Worm (Caenorhabditis elegans) whole organism, young adult: ENCODE results near the gene B0001.4.

ENCODE experiments used
- B0336.3 ChIP-seq: fragments of 200-800 bp; sonication (Bioruptor generic); IDR thresholded peaks from 2 replicates; pipeline ENCODE4 v1.3.6; 2022; ENCODE audit warnings: missing genetic modification characterization, missing compliant biosample characterization
- ZK185.1 ChIP-seq: sonication (generic microtip); optimal IDR thresholded peaks from 2 replicates; lab custom pipeline; 2016; ENCODE audit warnings: mild to moderate bottlenecking, missing genetic modification characterization, missing compliant biosample characterization; ENCODE audit not compliant: poor library complexity, severe bottlenecking
- attf-3 ChIP-seq: fragments of 200-800 bp; sonication (Bioruptor generic); conservative IDR thresholded peaks from 2 replicates; pipeline ENCODE4 v1.3.6; 2022; ENCODE audit warnings: missing genetic modification reagents, missing genetic modification characterization, missing compliant biosample characterization
- attf-6 ChIP-seq: fragments of 200-800 bp; sonication (Bioruptor generic); IDR thresholded peaks from 2 replicates; pipeline ENCODE4 v1.3.6; 2022; ENCODE audit warnings: missing genetic modification reagents, missing genetic modification characterization, missing compliant biosample characterization
- hlh-12 ChIP-seq: sonication (generic microtip); optimal IDR thresholded peaks from 2 replicates; lab custom pipeline; 2016; ENCODE audit warnings: missing genetic modification characterization, missing compliant biosample characterization
- lsy-27 ChIP-seq: sonication (generic microtip); optimal IDR thresholded peaks from 2 replicates; lab custom pipeline; 2017; ENCODE audit warnings: missing genetic modification characterization, mild to moderate bottlenecking, missing compliant biosample characterization, antibody characterized with exemption, missing genotype, borderline replicate concordance; ENCODE audit not compliant: insufficient read depth
- nhr-27 ChIP-seq: fragments of 200-800 bp; sonication (Bioruptor generic); optimal IDR thresholded peaks from 2 replicates; lab custom pipeline; 2018; ENCODE audit warnings: mild to moderate bottlenecking, missing genetic modification characterization, moderate library complexity, missing compliant biosample characterization
- rcor-1 ChIP-seq: fragments of 200-800 bp; sonication (Bioruptor generic); IDR thresholded peaks from 2 replicates; pipeline ENCODE4 v1.3.6; 2022; ENCODE audit warnings: missing genetic modification reagents, missing genetic modification characterization, missing compliant biosample characterization
- rec-8 ChIP-seq, 2 experiments: sonication (generic microtip); optimal IDR thresholded peaks; 2 replicates each; lab custom pipeline; 2016; ENCODE audit warnings: mild to moderate bottlenecking in 2 of 2, missing genetic modification characterization in 2 of 2, missing genetic modification reagents in 2 of 2, missing genotype in 2 of 2, missing biosample characterization in 1 of 2, missing compliant biosample characterization in 1 of 2, moderate library complexity in 1 of 2
- rpc-1 ChIP-seq, 2 experiments: fragments of 150-350 bp in 1 of 2; sonication (generic microtip) in 1 of 2; optimal IDR thresholded peaks; 2 replicates each; lab custom pipeline; 2014 to 2018; ENCODE audit warnings: missing biosample characterization in 1 of 2, missing genetic modification characterization in 1 of 2, missing genetic modification reagents in 1 of 2, missing genotype in 1 of 2
- snpc-4 ChIP-seq, 5 experiments: fragments of 150-350 bp in 1 of 5; sonication (generic microtip) in 4 of 5; optimal IDR thresholded peaks; 2 replicates each; lab custom pipeline; 2014 to 2018; ENCODE audit warnings: missing genetic modification characterization in 5 of 5, missing biosample characterization in 3 of 5, antibody characterized with exemption in 2 of 5, mild to moderate bottlenecking in 2 of 5, missing compliant biosample characterization in 2 of 5, missing genotype in 2 of 5, moderate library complexity in 2 of 5, missing genetic modification reagents in 1 of 5
- zfh-2 ChIP-seq: fragments of 200-800 bp; sonication (Bioruptor generic); conservative IDR thresholded peaks from 2 replicates; pipeline ENCODE4 v1.3.6; 2022; ENCODE audit warnings: missing genetic modification reagents, missing genetic modification characterization, missing compliant biosample characterization
- zim-3 ChIP-seq: sonication (generic microtip); optimal IDR thresholded peaks from 2 replicates; lab custom pipeline; 2017; ENCODE audit warnings: mild to moderate bottlenecking, missing genetic modification characterization, moderate library complexity, missing compliant biosample characterization

Gene B0001.4

ce11 chrIV:12085120-12085519 lies 52.9 kb downstream of the B0001.4 start, which contains the start of gene rbm-34:
TSS of gene rbm-34 (plus strand) at chrIV:12085420.
- TF ChIP-seq rec-8 (tag; optimal IDR thresholded peaks at IDR 0.05; lab: Kevin White, UChicago) (no peak), lsy-27 (tag; lab: Kevin White, UChicago) (no peak), hlh-12 (no peak), snpc-4 (GFP tag; optimal IDR thresholded peaks at IDR 0.05; lab: Kevin White, UChicago) (no peak), snpc-4 (tag; optimal IDR thresholded peaks at IDR 0.05; lab: Kevin White, UChicago) (no peak), ZK185.1 (tag; lab: Kevin White, UChicago) (no peak), attf-3 (GFP tag; lab: Robert Waterston, UW) (no peak), attf-6 (GFP tag; lab: Robert Waterston, UW) (no peak), rcor-1 (no peak), rpc-1 (optimal IDR thresholded peaks at IDR 0.05; lab: Kevin White, UChicago) (no peak), rpc-1 (tag; optimal IDR thresholded peaks at IDR 0.05; lab: Kevin White, UChicago) (no peak), nhr-27 (tag; lab: Kevin White, UChicago) (no peak), B0336.3 (GFP tag; lab: Robert Waterston, UW) (no peak), zfh-2 (GFP tag; lab: Robert Waterston, UW) (no peak), zim-3 (tag; lab: Kevin White, UChicago) (no peak)
